Fruit fly (Drosophila melanogaster) whole organism, adult: ENCODE measurements around the gene Dus1.

Experiments used
- CG5204 ChIP-seq: fragments of 200-800 bp; sonication (Bioruptor generic); optimal IDR thresholded peaks from 2 replicates; lab custom pipeline; 2016; ENCODE audit warnings: missing biosample characterization, missing genetic modification characterization
- CG7045 ChIP-seq: fragments of 200-800 bp; sonication (Bioruptor generic); optimal IDR thresholded peaks from 2 replicates; lab custom pipeline; 2017; ENCODE audit warnings: missing biosample characterization, mild to moderate bottlenecking, missing genetic modification characterization
- Clk ChIP-seq: fragments of 200-800 bp; sonication (Bioruptor generic); optimal IDR thresholded peaks from 2 replicates; lab custom pipeline; 2017; ENCODE audit warnings: missing biosample characterization, missing genetic modification characterization
- Crg-1 ChIP-seq: fragments of 200-800 bp; sonication (Bioruptor generic); optimal IDR thresholded peaks from 2 replicates; lab custom pipeline; 2016; ENCODE audit warnings: missing biosample characterization, missing genetic modification characterization
- Hr96 ChIP-seq: fragments of 200-800 bp; sonication (Bioruptor generic); optimal IDR thresholded peaks from 2 replicates; lab custom pipeline; 2016; ENCODE audit warnings: missing biosample characterization, missing genetic modification characterization
- Mnt ChIP-seq: fragments of 200-800 bp; sonication (Bioruptor generic); optimal IDR thresholded peaks from 2 replicates; lab custom pipeline; 2016; ENCODE audit warnings: missing biosample characterization, mild to moderate bottlenecking, missing genetic modification characterization
- cnc ChIP-seq, 2 experiments: fragments of >200 bp; optimal IDR thresholded peaks; 2 replicates each; lab custom pipeline; 2017
- kay ChIP-seq: fragments of 200-800 bp; sonication (Bioruptor generic); peaks from one replicate; lab custom pipeline; 2016; ENCODE audit warnings: missing biosample characterization, missing genetic modification characterization, borderline replicate concordance
- tj ChIP-seq: fragments of 200-800 bp; sonication (Bioruptor generic); optimal IDR thresholded peaks from 3 replicates; lab custom pipeline; 2017; ENCODE audit warnings: missing biosample characterization, mild to moderate bottlenecking, missing genetic modification characterization, moderate library complexity
- toe ChIP-seq: fragments of 200-800 bp; sonication (Bioruptor generic); optimal IDR thresholded peaks from 2 replicates; lab custom pipeline; 2016; ENCODE audit warnings: missing biosample characterization, missing genetic modification characterization

DNA sequence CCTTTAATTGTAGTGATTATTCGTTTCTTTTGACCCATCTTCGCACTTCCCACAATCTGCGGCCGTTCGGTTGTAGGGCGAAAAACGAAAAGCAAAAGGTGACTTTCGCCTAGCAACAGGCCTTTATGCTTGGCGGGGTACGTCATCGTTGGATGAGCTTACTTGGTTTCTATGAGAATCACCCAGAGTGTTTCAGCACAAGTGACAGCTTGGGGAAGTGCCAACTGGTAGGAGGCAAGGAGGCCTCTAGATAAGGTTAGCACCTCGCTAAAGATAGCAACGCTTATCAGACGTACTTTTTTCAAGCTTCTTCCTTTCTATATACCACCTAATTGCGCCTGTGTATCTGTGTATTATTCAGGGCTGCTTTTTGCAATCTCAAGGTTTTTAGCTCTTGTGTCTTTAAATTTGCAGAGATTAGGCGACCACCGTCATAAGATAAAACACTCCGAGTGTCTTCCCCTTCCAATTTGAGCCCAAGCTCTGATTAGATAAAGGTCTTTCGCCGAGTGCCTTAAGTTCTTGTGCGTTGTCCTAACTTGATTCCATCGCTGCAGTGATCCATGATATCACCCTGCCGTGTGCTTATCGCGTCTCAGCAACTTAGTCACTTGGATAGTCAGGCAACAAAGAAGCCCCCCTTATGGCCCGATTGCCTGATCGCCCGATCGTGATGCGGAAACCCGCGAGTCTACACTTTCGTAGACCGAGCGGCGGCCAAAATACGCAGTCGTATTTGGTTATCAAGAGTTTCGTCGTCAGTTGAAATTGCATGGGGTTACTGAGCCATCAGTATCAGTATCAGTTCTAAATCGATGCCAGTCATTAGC is 29.5 kb upstream of the Dus1 start:
- TF ChIP-seq CG5204 (GFP tag; lab: Kevin White, UChicago) = no peak
- no peak for TF ChIP-seq Mnt (GFP tag; lab: Kevin White, UChicago)
- TF ChIP-seq Crg-1 = no peak
- TF ChIP-seq toe (GFP tag; lab: Kevin White, UChicago) = no peak
- no peak for TF ChIP-seq CG7045 (GFP tag; lab: Kevin White, UChicago)
- no peak for TF ChIP-seq Clk
- no peak for TF ChIP-seq kay
- TF ChIP-seq Hr96 (GFP tag; lab: Kevin White, UChicago) = no peak
- TF ChIP-seq tj (GFP tag; lab: Kevin White, UChicago) = no peak
- TF ChIP-seq cnc (optimal IDR thresholded peaks at IDR 0.05; lab: Kevin White, UChicago) = no peak
